Worm (Caenorhabditis elegans): ENCODE measurements around the gene C27F2.9.

C27F2.9 gene

DNA sequence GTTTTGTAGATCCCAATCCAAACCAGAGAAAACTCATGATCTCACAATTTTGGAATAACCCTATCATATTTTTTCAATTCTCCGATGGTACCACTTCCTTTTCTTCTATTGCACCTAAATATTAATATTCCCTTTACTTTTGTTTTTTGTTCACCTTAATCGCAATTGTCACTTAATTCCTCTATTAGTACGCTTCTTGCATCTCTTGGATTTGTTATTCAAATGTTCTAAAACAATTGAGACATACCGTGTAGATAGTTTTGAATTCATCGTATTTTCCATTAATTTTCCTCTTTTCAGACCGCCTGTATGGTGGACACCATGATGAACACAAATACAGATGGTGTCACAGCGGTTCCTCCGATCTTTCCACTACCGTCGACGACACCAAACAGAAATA, 11.0 kb downstream of the C27F2.9 start, which contains the start of gene flh-2:
TSS of gene flh-2 (plus strand) at position 301 of the 400 bp plus-strand sequence.
- no peak for TF ChIP-seq lin-39 (tag; optimal IDR thresholded peaks at IDR 0.05)
- no peak for TF ChIP-seq unc-130 (GFP tag; optimal IDR thresholded peaks at IDR 0.05)
- no peak for TF ChIP-seq nhr-111 (GFP tag; optimal IDR thresholded peaks at IDR 0.05)
- TF ChIP-seq ces-1 (GFP tag; optimal IDR thresholded peaks at IDR 0.05), result no peak
- no peak for TF ChIP-seq unc-62 (GFP tag; optimal IDR thresholded peaks at IDR 0.05 in 1 of 2)
- no peak for TF ChIP-seq unc-62 (tag; optimal IDR thresholded peaks at IDR 0.05)
- no peak for TF ChIP-seq zfp-3 (GFP tag; conservative IDR thresholded peaks at IDR 0.05)
- TF ChIP-seq nhr-237 (tag; optimal IDR thresholded peaks at IDR 0.05), result no peak
- TF ChIP-seq daf-19 (GFP tag; conservative IDR thresholded peaks at IDR 0.05), result no peak
- TF ChIP-seq ZK546.5 (tag; optimal IDR thresholded peaks at IDR 0.05), result no peak
- no peak for TF ChIP-seq snpc-4 (tag; optimal IDR thresholded peaks at IDR 0.05)
- TF ChIP-seq T26A8.4 (GFP tag; IDR thresholded peaks at IDR 0.05), result no peak
- no peak for TF ChIP-seq daf-12 (tag; optimal IDR thresholded peaks at IDR 0.05)
- TF ChIP-seq lsy-2 (tag; optimal IDR thresholded peaks at IDR 0.05), result no peak
- TF ChIP-seq ceh-32 (tag; optimal IDR thresholded peaks at IDR 0.05; ENCODE audit: poor library complexity), result no peak
- TF ChIP-seq nhr-6 (tag; optimal IDR thresholded peaks at IDR 0.05), result no peak

DNA sequence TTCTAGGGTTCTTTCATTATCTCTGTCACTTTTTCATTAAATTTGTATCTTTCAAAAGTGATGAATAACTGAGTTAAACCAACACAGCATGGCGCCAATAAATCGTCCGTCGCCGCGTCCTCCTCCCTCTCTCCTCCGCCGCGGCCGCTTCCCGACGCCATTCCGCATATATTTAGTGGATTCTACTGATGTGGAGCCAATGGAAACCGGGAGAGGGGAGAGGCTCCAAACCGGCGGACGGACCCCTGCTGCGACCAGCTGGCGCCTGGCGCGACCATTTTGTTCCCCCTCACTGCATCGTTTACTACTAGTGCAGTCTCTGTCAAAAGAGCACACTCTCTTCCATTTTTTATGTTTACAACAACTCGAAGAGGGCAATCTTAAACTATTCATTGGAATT, 11.6 kb downstream of the C27F2.9 start:
- no peak for TF ChIP-seq nhr-111 (GFP tag; optimal IDR thresholded peaks at IDR 0.05)
- 0 out of 2 replicates have a peak, but pooled peaks have one; percentile 23 for TF ChIP-seq egl-43 (GFP tag; IDR thresholded peaks at IDR 0.05)
- no peak for TF ChIP-seq zip-2 (tag; optimal IDR thresholded peaks at IDR 0.05)
- TF ChIP-seq hlh-11 (tag; optimal IDR thresholded peaks at IDR 0.05), result peak; percentile 26
- TF ChIP-seq lin-1 (GFP tag; IDR thresholded peaks at IDR 0.05), result no peak
- no peak for TF ChIP-seq lir-3 (tag; optimal IDR thresholded peaks at IDR 0.05)
- no peak for TF ChIP-seq ceh-62 (tag; optimal IDR thresholded peaks at IDR 0.05)
- TF ChIP-seq ceh-32 (tag; optimal IDR thresholded peaks at IDR 0.05; ENCODE audit: poor library complexity), result no peak
- no peak for TF ChIP-seq hif-1 (tag; optimal IDR thresholded peaks at IDR 0.05)
- peak; percentile 92 for TF ChIP-seq set-16 (GFP tag; IDR thresholded peaks at IDR 0.05)
- TF ChIP-seq aha-1 (tag), result peak; percentile 66
- peak in 1 of 2 experiments; percentile 67 for TF ChIP-seq daf-16 (GFP tag; optimal IDR thresholded peaks at IDR 0.05)
- TF ChIP-seq daf-16 (tag; optimal IDR thresholded peaks at IDR 0.05), result peak; percentile 12

DNA sequence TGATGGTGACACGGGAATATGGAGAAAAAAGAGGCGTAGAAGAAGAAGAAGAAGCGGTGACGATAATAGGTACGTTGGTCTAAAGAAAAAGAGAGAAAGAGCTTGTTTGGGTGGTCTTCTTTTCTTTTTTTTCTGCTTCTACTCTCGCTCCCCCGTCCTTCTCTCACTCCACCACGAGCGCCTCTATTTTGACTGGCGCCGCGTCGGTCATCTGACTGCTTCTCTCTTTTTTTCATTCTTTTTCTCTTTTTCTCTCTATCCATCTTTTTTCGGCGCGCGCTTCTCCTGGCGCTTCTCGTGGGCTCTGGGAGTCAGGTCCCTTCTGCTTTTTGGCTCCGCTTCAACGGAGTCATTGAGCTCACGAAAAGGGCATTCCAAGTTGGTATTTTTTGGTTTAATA, 12.5 kb downstream of the C27F2.9 start:
- TF ChIP-seq daf-19 (GFP tag; conservative IDR thresholded peaks at IDR 0.05) (no peak), ama-1 (optimal IDR thresholded peaks at IDR 0.05) (no peak), Y5F2A.4 (GFP tag; optimal IDR thresholded peaks at IDR 0.05) (no peak), gei-8 (GFP tag; optimal IDR thresholded peaks at IDR 0.05) (no peak), zfp-2 (tag; optimal IDR thresholded peaks at IDR 0.05) (no peak), T20F7.1 (GFP tag; optimal IDR thresholded peaks at IDR 0.05) (no peak), nhr-77 (tag; optimal IDR thresholded peaks at IDR 0.05) (no peak), fkh-10 (GFP tag; optimal IDR thresholded peaks at IDR 0.05) (peak; percentile 23), nhr-76 (tag; optimal IDR thresholded peaks at IDR 0.05) (no peak), daf-8 (GFP tag; IDR thresholded peaks at IDR 0.05) (no peak), duxl-1 (tag; optimal IDR thresholded peaks at IDR 0.05; ENCODE audit: poor library complexity) (no peak), hlh-11 (tag; optimal IDR thresholded peaks at IDR 0.05) (peak; percentile 58), ceh-44 (GFP tag; IDR thresholded peaks at IDR 0.05) (no peak), R02D3.7 (tag; optimal IDR thresholded peaks at IDR 0.05) (no peak), sdz-12 (GFP tag; optimal IDR thresholded peaks at IDR 0.05) (no peak), mdl-1 (tag; optimal IDR thresholded peaks at IDR 0.05) (peak; percentile 59 to 86), egl-27 (tag; optimal IDR thresholded peaks at IDR 0.05) (no peak), spr-1 (tag; optimal IDR thresholded peaks at IDR 0.05) (no peak), nhr-10 (tag; optimal IDR thresholded peaks at IDR 0.05) (no peak), mep-1 (tag; optimal IDR thresholded peaks at IDR 0.05) (peak; percentile 55), unc-39 (tag; optimal IDR thresholded peaks at IDR 0.05) (no peak), lsy-2 (tag; optimal IDR thresholded peaks at IDR 0.05) (peak in 1 of 2 experiments; percentile 43), ztf-11 (tag; optimal IDR thresholded peaks at IDR 0.05) (no peak), zfp-3 (GFP tag; conservative IDR thresholded peaks at IDR 0.05) (no peak), hmg-1.1 (GFP tag; IDR thresholded peaks at IDR 0.05) (peak; percentile 68), egl-43 (GFP tag; IDR thresholded peaks at IDR 0.05) (peak; percentile 56; the same call in 1 of the 2 replicates), madf-9 (GFP tag; conservative IDR thresholded peaks at IDR 0.05) (peak; percentile 64), ctbp-1 (GFP tag; IDR thresholded peaks at IDR 0.05) (0 out of 2 replicates have a peak, but pooled peaks have one; percentile 25)

All from whole organism, L4 larva.